Worm (Caenorhabditis elegans): ENCODE results near the gene pat-6.
A peak's percentile ranks its signal among the peaks of the same experiment; 100 is the strongest.

Gene pat-6

ce11 chrIV:257095-257494 lies 6.9 kb downstream of the pat-6 start, which contains the start of gene R02D3.8:
Gene R02D3.8, minus strand, starts transcription at chrIV:257203.
- TF ChIP-seq zip-5 (tag; optimal IDR thresholded peaks at IDR 0.05) (no peak), dmd-4 (tag; optimal IDR thresholded peaks at IDR 0.05; ENCODE audit: borderline replicate concordance) (no peak), lim-6 (tag; optimal IDR thresholded peaks at IDR 0.05) (no peak), C08G9.2 (tag; optimal IDR thresholded peaks at IDR 0.05) (peak; percentile 12), T23F11.4 (GFP tag; optimal IDR thresholded peaks at IDR 0.05) (no peak), tbx-2 (tag; optimal IDR thresholded peaks at IDR 0.05) (peak; percentile 27), ceh-31 (tag; optimal IDR thresholded peaks at IDR 0.05) (peak; percentile 41)

- TF ChIP-seq ceh-31 (tag; optimal IDR thresholded peaks at IDR 0.05) = peak; percentile 54
- peak; percentile 77 for TF ChIP-seq dve-1 (tag; optimal IDR thresholded peaks at IDR 0.05)
- TF ChIP-seq npax-4 (tag; optimal IDR thresholded peaks at IDR 0.05) = no peak
- peak; percentile 64 for TF ChIP-seq pax-1 (tag; optimal IDR thresholded peaks at IDR 0.05)
- peak; percentile 31 for TF ChIP-seq tbx-2 (tag; optimal IDR thresholded peaks at IDR 0.05)
- TF ChIP-seq nhr-11 (tag; optimal IDR thresholded peaks at IDR 0.05) = no peak
- no peak for TF ChIP-seq ets-4 (tag; optimal IDR thresholded peaks at IDR 0.05)
- no peak for TF ChIP-seq lim-6 (tag; optimal IDR thresholded peaks at IDR 0.05)
- TF ChIP-seq hlh-8 (tag; optimal IDR thresholded peaks at IDR 0.05) = no peak
- no peak for TF ChIP-seq pag-3 (tag; optimal IDR thresholded peaks at IDR 0.05; ENCODE audit: borderline replicate concordance)
- no peak for TF ChIP-seq syd-9 (tag; optimal IDR thresholded peaks at IDR 0.05)
- TF ChIP-seq fax-1 (tag; optimal IDR thresholded peaks at IDR 0.05) = no peak
- TF ChIP-seq ceh-24 (tag; optimal IDR thresholded peaks at IDR 0.05) = no peak
- peak; percentile 23 for TF ChIP-seq ceh-18 (tag; optimal IDR thresholded peaks at IDR 0.05)
- no peak for TF ChIP-seq C08G9.2 (tag; optimal IDR thresholded peaks at IDR 0.05)
- peak; percentile 67 for TF ChIP-seq unc-42 (tag; optimal IDR thresholded peaks at IDR 0.05)
- TF ChIP-seq zip-5 (tag; optimal IDR thresholded peaks at IDR 0.05) = no peak
- TF ChIP-seq pha-4 (tag; optimal IDR thresholded peaks at IDR 0.05) = no peak
- TF ChIP-seq ceh-34 (tag; optimal IDR thresholded peaks at IDR 0.05) = peak; percentile 48
- TF ChIP-seq ahr-1 (tag; optimal IDR thresholded peaks at IDR 0.05) = no peak
- TF ChIP-seq ref-2 (tag; optimal IDR thresholded peaks at IDR 0.05) = no peak
- TF ChIP-seq elt-2 (tag; optimal IDR thresholded peaks at IDR 0.05) = peak; percentile 45
- no peak for TF ChIP-seq T23F11.4 (GFP tag; optimal IDR thresholded peaks at IDR 0.05)
- TF ChIP-seq sox-4 (tag; optimal IDR thresholded peaks at IDR 0.05) = no peak
- TF ChIP-seq pqm-1 (tag; optimal IDR thresholded peaks at IDR 0.05) = no peak
- TF ChIP-seq F13H6.1 (tag; optimal IDR thresholded peaks at IDR 0.05) = no peak
- no peak for TF ChIP-seq ceh-14 (tag; optimal IDR thresholded peaks at IDR 0.05)
- TF ChIP-seq eyg-1 (tag; optimal IDR thresholded peaks at IDR 0.05) = no peak
- TF ChIP-seq ceh-2 (tag; optimal IDR thresholded peaks at IDR 0.05) = no peak
- no peak for TF ChIP-seq ceh-19 (GFP tag; optimal IDR thresholded peaks at IDR 0.05)
- peak; percentile 74 for TF ChIP-seq nfya-1 (tag; optimal IDR thresholded peaks at IDR 0.05)
- no peak for TF ChIP-seq ceh-6 (GFP tag; optimal IDR thresholded peaks at IDR 0.05)
- TF ChIP-seq ceh-9 (tag; optimal IDR thresholded peaks at IDR 0.05) = no peak
- no peak for TF ChIP-seq sdc-2 (tag; optimal IDR thresholded peaks at IDR 0.05)
- no peak for TF ChIP-seq mec-3 (tag; optimal IDR thresholded peaks at IDR 0.05; ENCODE audit: borderline replicate concordance)
- TF ChIP-seq unc-55 (GFP tag; optimal IDR thresholded peaks at IDR 0.05) = peak; percentile 71
- peak; percentile 32 for TF ChIP-seq ztf-16 (tag; optimal IDR thresholded peaks at IDR 0.05)
- no peak for TF ChIP-seq ceh-22 (tag; optimal IDR thresholded peaks at IDR 0.05)
- TF ChIP-seq tbx-7 (tag; optimal IDR thresholded peaks at IDR 0.05) = no peak
- no peak for TF ChIP-seq dmd-4 (tag; optimal IDR thresholded peaks at IDR 0.05; ENCODE audit: borderline replicate concordance)
- no peak for TF ChIP-seq hlh-15 (tag; optimal IDR thresholded peaks at IDR 0.05)
- TF ChIP-seq K02D7.2 (tag; optimal IDR thresholded peaks at IDR 0.05) = no peak
- TF ChIP-seq sox-2 (GFP tag; IDR thresholded peaks at IDR 0.05) = no peak
- TF ChIP-seq madf-2 (tag; optimal IDR thresholded peaks at IDR 0.05) = no peak
- no peak for TF ChIP-seq ttx-3 (tag; optimal IDR thresholded peaks at IDR 0.05)
- no peak for TF ChIP-seq pha-2 (tag; optimal IDR thresholded peaks at IDR 0.05)
- peak; percentile 7 for TF ChIP-seq rnt-1 (tag; optimal IDR thresholded peaks at IDR 0.05)
- no peak for TF ChIP-seq gmeb-2 (tag; optimal IDR thresholded peaks at IDR 0.05)
- TF ChIP-seq che-1 (tag; optimal IDR thresholded peaks at IDR 0.05) = no peak
- no peak for TF ChIP-seq pros-1 (tag; optimal IDR thresholded peaks at IDR 0.05)
Observed at ce11 chrIV:255379-255857, 8.6 kb downstream of the pat-6 start, which contains the start of gene rcat-1. Gene rcat-1, minus strand, starts transcription at chrIV:255429.
